Worm (Caenorhabditis elegans): ENCODE measurements around the gene C30A5.10.

C30A5.10 gene

DNA sequence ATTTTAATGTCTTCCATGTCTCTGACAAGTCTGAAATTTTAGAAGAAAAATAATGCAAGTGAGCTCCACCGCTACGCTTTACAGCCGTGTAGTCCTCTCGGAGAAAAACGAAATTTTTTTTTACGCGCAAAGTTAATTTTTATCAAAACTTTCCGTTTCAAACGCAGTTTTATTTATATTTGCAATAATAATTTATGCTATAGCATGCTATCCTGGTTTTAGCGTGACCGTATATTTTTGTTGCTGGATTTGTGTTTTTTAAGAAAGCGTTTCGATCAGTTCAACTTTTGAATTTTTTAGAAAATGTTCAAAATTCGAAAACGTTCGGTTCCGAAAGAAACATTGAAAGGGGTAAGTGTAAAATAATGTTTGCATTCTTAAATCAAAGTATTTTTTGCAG is 18.0 kb downstream of the C30A5.10 start, which contains the start of gene C50C3.1:
Gene C50C3.1 (plus strand): TSS at position 301 of the 400 bp plus-strand sequence.
- TF ChIP-seq him-1 (tag; optimal IDR thresholded peaks at IDR 0.05) (no peak), dao-5 (tag; optimal IDR thresholded peaks at IDR 0.05) (no peak), W03F9.2 (tag; optimal IDR thresholded peaks at IDR 0.05) (no peak)

DNA sequence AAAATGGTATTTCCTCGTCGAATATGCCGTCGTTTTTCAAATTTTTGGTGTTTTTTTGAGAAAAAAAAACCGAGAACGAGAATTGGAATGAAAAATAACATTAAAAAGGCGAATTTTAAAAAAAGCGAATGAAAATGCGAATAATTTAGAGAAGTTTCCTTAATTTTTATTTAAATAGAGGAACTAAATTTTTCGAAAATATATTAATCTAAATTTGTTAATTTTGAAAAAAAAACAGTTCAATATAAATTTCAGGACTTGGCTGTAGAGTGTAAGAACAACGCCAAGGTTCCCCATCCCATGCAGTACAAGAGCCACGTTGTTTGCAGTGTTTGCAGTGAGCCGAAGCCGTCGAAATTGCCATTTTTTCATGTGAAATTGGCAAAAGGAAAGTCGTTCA is 19.2 kb downstream of the C30A5.10 start, which contains the start of gene C50C3.19:
Gene C50C3.19 (plus strand): TSS at position 301 of the 400 bp plus-strand sequence.
- TF ChIP-seq dao-5 (tag; optimal IDR thresholded peaks at IDR 0.05): no peak

ce11 chrIII:8185130-8185529 is 24.5 kb downstream of the C30A5.10 start:
- TF ChIP-seq him-1 (tag; optimal IDR thresholded peaks at IDR 0.05) (no peak), dao-5 (tag; optimal IDR thresholded peaks at IDR 0.05) (no peak), W03F9.2 (tag; optimal IDR thresholded peaks at IDR 0.05) (no peak)

ce11 chrIII:8182573-8182972 is 27.1 kb downstream of the C30A5.10 start:
- TF ChIP-seq dao-5 (tag; optimal IDR thresholded peaks at IDR 0.05) (no peak), W03F9.2 (tag; optimal IDR thresholded peaks at IDR 0.05) (no peak), him-1 (tag; optimal IDR thresholded peaks at IDR 0.05) (no peak)

ce11 chrIII:8181581-8181980 is 28.1 kb downstream of the C30A5.10 start, which contains the start of gene spc-2:
Gene spc-2 (plus strand): TSS chrIII:8181881.
- TF ChIP-seq dao-5 (tag; optimal IDR thresholded peaks at IDR 0.05) (no peak), W03F9.2 (tag; optimal IDR thresholded peaks at IDR 0.05) (no peak), him-1 (tag; optimal IDR thresholded peaks at IDR 0.05) (no peak)

ce11 chrIII:8178924-8179323 is 30.8 kb downstream of the C30A5.10 start, which contains the start of gene C50C3.5:
Gene C50C3.5 (plus strand): TSS chrIII:8179224.
- TF ChIP-seq him-1 (tag; optimal IDR thresholded peaks at IDR 0.05) (no peak), W03F9.2 (tag; optimal IDR thresholded peaks at IDR 0.05) (no peak), dao-5 (tag; optimal IDR thresholded peaks at IDR 0.05) (no peak)

- TF ChIP-seq W03F9.2 (tag; optimal IDR thresholded peaks at IDR 0.05): no peak
- no peak for TF ChIP-seq dao-5 (tag; optimal IDR thresholded peaks at IDR 0.05)
- TF ChIP-seq him-1 (tag; optimal IDR thresholded peaks at IDR 0.05): no peak
These were observed 33.4 kb downstream of the C30A5.10 start, which contains the start of gene C50C3.12 for ce11 chrIII:8176265-8176664. Gene C50C3.12 (plus strand): TSS chrIII:8176565.

- TF ChIP-seq W03F9.2 (tag; optimal IDR thresholded peaks at IDR 0.05) (no peak), him-1 (tag; optimal IDR thresholded peaks at IDR 0.05) (no peak), dao-5 (tag; optimal IDR thresholded peaks at IDR 0.05) (no peak)
These were observed 34.4 kb downstream of the C30A5.10 start for ce11 chrIII:8175263-8175662.

ce11 chrIII:8172609-8173133 is 37.0 kb downstream of the C30A5.10 start:
- no peak for TF ChIP-seq dao-5 (tag; optimal IDR thresholded peaks at IDR 0.05)
- TF ChIP-seq him-1 (tag; optimal IDR thresholded peaks at IDR 0.05): no peak
- no peak for TF ChIP-seq W03F9.2 (tag; optimal IDR thresholded peaks at IDR 0.05)

- TF ChIP-seq W03F9.2 (tag; optimal IDR thresholded peaks at IDR 0.05) (no peak), him-1 (tag; optimal IDR thresholded peaks at IDR 0.05) (no peak), dao-5 (tag; optimal IDR thresholded peaks at IDR 0.05) (no peak)
These were observed 44.9 kb downstream of the C30A5.10 start for ce11 chrIII:8164771-8165170.

DNA sequence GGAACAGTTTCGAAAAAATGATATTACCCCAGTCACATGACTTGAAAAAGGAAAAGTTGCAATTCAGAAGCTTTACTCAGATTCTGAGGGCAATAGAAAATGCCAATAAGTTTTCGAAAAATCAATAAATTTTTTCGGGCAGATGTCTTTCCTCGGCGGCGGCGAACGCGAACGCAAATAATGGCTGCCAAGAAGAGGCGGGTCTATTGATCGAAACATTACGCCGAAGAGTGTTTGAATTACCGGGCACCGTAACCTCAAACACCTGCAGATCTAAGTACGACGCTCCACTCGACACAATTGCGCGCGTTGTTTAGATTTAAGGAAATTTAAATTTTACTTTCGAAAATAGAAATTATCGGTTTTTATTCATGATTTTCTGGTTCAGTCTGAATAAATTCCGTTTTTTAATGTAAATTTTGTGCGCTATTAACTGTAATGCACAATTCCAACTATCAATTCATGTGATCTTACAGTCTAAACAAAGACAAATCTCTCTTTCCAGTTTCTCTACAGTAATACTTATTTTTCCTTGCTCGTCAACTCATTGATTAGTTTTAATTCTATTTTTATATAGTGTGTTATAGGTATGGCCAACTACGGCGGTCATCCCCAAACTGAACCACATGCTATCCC is 45.8 kb downstream of the C30A5.10 start, which contains the start of gene prp-8:
Gene prp-8 (plus strand): TSS at position 586 of the 636 bp plus-strand sequence.
- TF ChIP-seq W03F9.2 (tag; optimal IDR thresholded peaks at IDR 0.05) (peak; percentile 92), dao-5 (tag; optimal IDR thresholded peaks at IDR 0.05) (no peak), him-1 (tag; optimal IDR thresholded peaks at IDR 0.05) (peak; percentile 45)

- TF ChIP-seq him-1 (tag; optimal IDR thresholded peaks at IDR 0.05): no peak
These were observed 46.4 kb downstream of the C30A5.10 start, which contains the start of gene bath-42 for ce11 chrIII:8163283-8163682. Gene bath-42 (minus strand): TSS chrIII:8163383.

DNA sequence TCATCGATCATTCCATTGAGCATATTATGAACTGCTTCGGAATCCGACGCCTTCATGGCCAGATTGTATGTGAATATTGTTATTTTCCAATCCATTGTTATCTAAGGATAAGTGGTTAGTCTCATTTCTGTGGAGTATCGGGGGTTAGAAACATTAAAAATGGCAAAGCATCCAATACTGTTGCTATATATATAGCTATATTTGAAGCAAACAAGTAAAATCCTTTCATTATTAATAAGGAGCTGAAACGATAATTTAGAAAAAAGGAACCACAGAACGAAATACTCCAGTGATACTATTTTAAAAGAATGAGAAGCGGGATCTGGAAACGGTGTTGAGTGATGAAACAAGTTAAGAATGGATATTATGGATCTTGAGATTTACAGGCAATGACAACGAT is 48.4 kb downstream of the C30A5.10 start, which contains the start of gene inpp-5K:
Gene inpp-5K (minus strand): TSS at position 101 of the 400 bp plus-strand sequence.
- TF ChIP-seq him-1 (tag; optimal IDR thresholded peaks at IDR 0.05) (no peak), W03F9.2 (tag; optimal IDR thresholded peaks at IDR 0.05) (no peak), dao-5 (tag; optimal IDR thresholded peaks at IDR 0.05) (no peak)

DNA sequence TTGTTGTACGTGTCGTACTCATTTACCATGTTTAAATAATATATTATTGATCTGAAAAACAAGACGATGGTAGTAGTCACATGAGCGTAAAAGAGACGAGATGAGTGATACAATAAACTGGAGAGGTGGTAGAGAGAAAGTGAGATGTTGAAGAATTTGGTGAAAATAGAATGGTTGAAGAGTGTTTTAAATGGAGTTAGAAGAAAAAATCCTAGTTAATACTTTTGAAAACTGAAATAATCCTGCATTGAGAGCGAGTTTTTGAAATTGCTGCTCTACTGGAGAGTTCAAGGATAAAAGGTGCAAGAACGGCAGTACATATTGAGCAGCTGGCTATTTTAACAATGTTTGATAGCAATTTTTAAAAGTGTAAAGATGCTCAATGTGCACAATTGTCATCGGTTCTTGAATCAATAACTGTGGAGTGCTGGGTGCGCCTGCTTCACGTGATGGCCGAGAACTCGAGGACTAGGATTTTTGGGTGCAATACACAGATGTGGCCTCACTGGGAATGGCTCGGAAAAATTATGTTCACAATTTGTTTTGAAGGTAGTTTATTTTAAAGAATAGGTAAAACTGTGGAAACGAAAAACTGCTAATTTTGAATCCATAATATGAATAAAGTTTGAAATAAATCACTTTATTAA is 51.4 kb downstream of the C30A5.10 start, which contains the start of gene atg-13:
Gene atg-13 (minus strand): TSS at position 51 of the 647 bp plus-strand sequence.
- TF ChIP-seq W03F9.2 (tag; optimal IDR thresholded peaks at IDR 0.05) (no peak), him-1 (tag; optimal IDR thresholded peaks at IDR 0.05) (no peak), dao-5 (tag; optimal IDR thresholded peaks at IDR 0.05) (no peak)

Data from whole organism, L4/young adult.